Fruit fly (Drosophila melanogaster) whole organism, larva: ENCODE results near the gene CG46311.

Experiments
- noc ChIP-seq: fragments of 200-800 bp; sonication (Bioruptor generic); optimal IDR thresholded peaks from 3 replicates; lab custom pipeline; 2019; ENCODE audit warnings: missing biosample characterization, mild to moderate bottlenecking, missing genetic modification characterization, moderate library complexity

The CG46311 gene

dm6 chrX:13563483-13564443, at the start of gene CG46311, which contains the start of gene Tpst:
Gene CG46311 (plus strand): TSS chrX:13563823.
Gene Tpst (plus strand): TSS chrX:13563823.
- TF ChIP-seq noc (tag; lab: Kevin White, UChicago) = no peak

dm6 chrX:13527706-13528105, 35.9 kb upstream of the CG46311 start, which contains the start of gene CG15754:
Gene CG15754 (plus strand): TSS chrX:13528006.
- no peak for TF ChIP-seq noc (tag; lab: Kevin White, UChicago)

dm6 chrX:13529673-13530072, 34.0 kb upstream of the CG46311 start:
- TF ChIP-seq noc (tag; lab: Kevin White, UChicago) = no peak

DNA sequence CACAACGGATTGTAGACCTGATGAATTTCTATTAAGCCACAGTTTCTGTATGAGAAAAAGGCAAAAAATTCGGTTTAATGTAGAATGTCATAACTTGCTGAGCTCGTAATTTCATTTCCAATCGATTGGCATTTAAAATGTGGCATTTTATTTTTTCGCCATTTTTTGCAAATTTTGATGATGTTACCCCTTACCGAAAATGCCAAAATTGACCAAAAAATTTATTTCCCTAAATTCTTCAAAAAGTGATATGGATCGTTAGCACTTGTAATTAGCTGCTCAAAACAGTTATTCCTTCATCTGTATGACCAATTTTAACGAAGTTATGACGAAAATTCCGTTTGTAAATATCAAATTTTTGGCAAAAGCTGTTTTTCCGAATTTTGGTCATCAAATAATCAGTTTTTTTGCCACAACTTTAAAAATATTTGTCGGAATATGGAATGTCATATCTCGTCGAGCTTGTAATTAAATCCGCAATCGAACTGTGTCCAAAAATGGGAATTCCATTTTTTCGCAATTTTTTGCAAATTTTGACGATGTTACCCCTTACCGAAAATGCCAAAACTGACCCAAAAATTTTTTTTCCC, 33.3 kb upstream of the CG46311 start, which contains the start of gene CG44428:
CG44428 (minus strand) TSS at position 51 of the 590 bp plus-strand sequence.
- TF ChIP-seq noc (tag; lab: Kevin White, UChicago) = no peak

- no peak for TF ChIP-seq noc (tag; lab: Kevin White, UChicago)
These were observed 29.5 kb upstream of the CG46311 start, which contains the start of gene CG15756 for dm6 chrX:13534100-13534499. Gene CG15756 (plus strand): TSS chrX:13534400.

dm6 chrX:13536776-13537175, 26.8 kb upstream of the CG46311 start:
- TF ChIP-seq noc (tag; lab: Kevin White, UChicago) = no peak

dm6 chrX:13539448-13539847, 24.2 kb upstream of the CG46311 start:
- no peak for TF ChIP-seq noc (tag; lab: Kevin White, UChicago)

DNA sequence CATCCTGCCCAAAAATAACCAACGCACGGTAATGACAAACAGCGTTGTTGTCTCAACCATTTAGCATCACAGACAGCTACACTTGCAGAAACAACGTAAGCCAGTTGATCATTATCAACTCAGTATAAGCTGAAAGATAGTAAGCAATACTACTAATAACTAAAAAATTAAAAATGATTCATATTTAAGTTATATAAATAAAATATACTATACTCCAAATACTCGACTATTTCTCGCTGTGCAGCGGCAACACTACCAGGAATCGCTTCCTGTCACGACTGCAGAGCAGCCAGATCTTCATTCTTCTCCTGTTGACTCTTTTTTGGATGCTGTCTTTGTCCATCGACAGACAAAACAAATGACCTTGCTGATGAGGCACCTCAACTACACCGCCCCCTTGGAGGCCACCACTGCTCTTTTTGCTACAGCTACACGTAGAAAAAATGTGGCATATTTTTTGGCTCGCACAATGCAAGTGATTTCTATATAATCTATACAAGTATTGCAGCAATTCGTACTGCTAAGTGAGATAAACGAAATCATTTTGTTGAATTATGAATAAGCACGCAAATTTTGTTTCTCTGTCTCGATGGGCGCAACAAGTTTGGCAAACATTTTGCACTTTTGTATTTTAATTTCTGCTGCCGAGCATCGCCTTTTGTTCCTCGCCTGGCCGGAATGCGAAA, 22.6 kb upstream of the CG46311 start:
- TF ChIP-seq noc (tag; lab: Kevin White, UChicago) = no peak

- TF ChIP-seq noc (tag; lab: Kevin White, UChicago) = no peak
These were observed 21.5 kb upstream of the CG46311 start for dm6 chrX:13542084-13542483.

DNA sequence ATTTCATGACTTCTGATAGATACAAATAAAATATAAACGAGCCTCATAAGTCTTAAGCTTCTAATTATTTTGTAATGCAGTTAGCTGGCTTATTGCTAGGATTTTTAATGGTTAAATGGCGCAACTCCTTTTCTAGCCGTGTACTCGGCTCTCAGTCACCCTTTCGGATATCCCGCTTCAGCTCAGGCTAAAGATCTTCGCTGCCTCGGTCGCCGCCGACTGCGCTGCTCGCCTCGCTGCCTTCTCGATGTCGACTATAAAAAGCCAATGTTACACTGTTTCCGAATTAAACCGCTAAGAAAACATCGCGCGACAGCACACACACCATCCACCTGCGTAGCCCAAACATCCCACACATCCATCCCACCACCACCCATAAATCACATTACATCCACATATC, 20.3 kb upstream of the CG46311 start, which contains the start of gene Cpr12A:
Cpr12A (plus strand) TSS at position 301 of the 400 bp plus-strand sequence.
- TF ChIP-seq noc (tag; lab: Kevin White, UChicago) = no peak

dm6 chrX:13555700-13556099, 7.9 kb upstream of the CG46311 start, which contains the start of gene CG11816:
Gene CG11816 (minus strand): TSS chrX:13555800.
- no peak for TF ChIP-seq noc (tag; lab: Kevin White, UChicago)

- TF ChIP-seq noc (tag; lab: Kevin White, UChicago) = no peak
These were observed 7.5 kb upstream of the CG46311 start, which contains the start of gene CG32631 for dm6 chrX:13556172-13556571. Gene CG32631 (plus strand): TSS chrX:13556472.

- no peak for TF ChIP-seq noc (tag; lab: Kevin White, UChicago)
These were observed 2.3 kb upstream of the CG46311 start, which contains the start of gene CG32633 for dm6 chrX:13561371-13561770. Gene CG32633 (plus strand): TSS chrX:13561671.

DNA sequence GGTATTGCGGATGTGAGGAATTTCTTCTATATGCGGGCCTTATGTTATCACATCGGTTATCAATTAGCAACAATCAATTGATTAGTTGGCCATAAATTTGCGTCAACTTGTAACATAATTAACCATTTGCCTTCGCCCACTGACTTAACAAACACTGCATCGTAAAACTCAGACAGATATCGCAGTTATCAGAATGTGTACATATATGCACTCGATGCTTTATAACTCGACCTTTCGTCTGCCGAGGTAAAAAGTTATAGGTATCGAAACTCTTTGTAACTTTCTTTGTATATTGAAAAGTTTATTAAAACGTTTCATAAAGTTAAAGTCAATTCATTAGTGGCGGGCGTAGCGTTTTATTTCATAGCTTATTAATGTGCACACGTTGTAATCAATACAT, 581 bp upstream of the CG46311 start:
- no peak for TF ChIP-seq noc (tag; lab: Kevin White, UChicago)

dm6 chrX:13565490-13566156, 2.0 kb downstream of the CG46311 start:
- TF ChIP-seq noc (tag; lab: Kevin White, UChicago) = no peak
